Fruit fly (Drosophila melanogaster): Measurements from ENCODE around the gene CG15059.

Gene CG15059

DNA sequence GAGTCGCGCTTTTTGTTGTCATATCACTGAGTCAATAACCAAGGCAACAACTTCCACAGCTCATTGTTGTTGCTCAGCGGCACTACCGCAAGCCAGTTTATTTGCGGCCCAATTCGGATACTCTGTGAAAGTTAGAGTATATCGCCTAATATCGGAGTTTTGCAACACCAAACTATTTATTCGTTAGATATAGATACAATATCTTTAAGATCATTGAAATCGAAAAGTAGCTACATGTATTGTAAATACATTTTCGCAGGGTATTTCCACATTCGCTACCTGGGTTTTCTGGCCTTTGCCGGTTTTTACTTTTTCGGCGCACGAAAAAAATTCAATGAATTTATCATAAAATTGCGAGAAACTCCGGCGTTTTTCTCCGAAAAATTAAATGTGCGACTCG, 34.7 kb upstream of the CG15059 start (continued):
- TF ChIP-seq CG4360 (GFP tag; IDR thresholded peaks at IDR 0.05) (no peak), oc (tag; optimal IDR thresholded peaks at IDR 0.05) (peak; percentile 22), Tbp (GFP tag; optimal IDR thresholded peaks at IDR 0.05) (no peak), dan (GFP tag; IDR thresholded peaks at IDR 0.05) (no peak), CG15696 (tag; optimal IDR thresholded peaks at IDR 0.05) (peak; percentile 5), Adf1 (GFP tag; IDR thresholded peaks at IDR 0.05) (peak; percentile 31), CG11085 (GFP tag; IDR thresholded peaks at IDR 0.05) (peak; percentile 80), CG17612 (GFP tag; IDR thresholded peaks at IDR 0.05) (peak; percentile 53), CG10321 (GFP tag; IDR thresholded peaks at IDR 0.05) (no peak), CG4328 (GFP tag; optimal IDR thresholded peaks at IDR 0.05) (no peak), CG32772 (GFP tag; IDR thresholded peaks at IDR 0.05) (peak; percentile 80), sisA (GFP tag; IDR thresholded peaks at IDR 0.05) (peak; percentile 72), CG10979 (tag; optimal IDR thresholded peaks at IDR 0.05) (peak; percentile 44), HLH4C (GFP tag; IDR thresholded peaks at IDR 0.05; ENCODE audit: partially characterized antibody) (no peak), gcm2 (GFP tag; optimal IDR thresholded peaks at IDR 0.05) (peak; percentile 10), slbo (GFP tag; IDR thresholded peaks at IDR 0.05) (peak; percentile 91), tgo (GFP tag; IDR thresholded peaks at IDR 0.05) (peak; percentile 75), pfk (GFP tag; optimal IDR thresholded peaks at IDR 0.05) (no peak), dpn (GFP tag; optimal IDR thresholded peaks at IDR 0.05) (peak; percentile 64 to 73), jigr1 (GFP tag; IDR thresholded peaks at IDR 0.05) (0 out of 3 replicates have a peak, but pooled peaks have one; percentile 22), nau (GFP tag; optimal IDR thresholded peaks at IDR 0.05) (peak; percentile 41), CG10267 (tag; optimal IDR thresholded peaks at IDR 0.05) (peak; percentile 10), CG34422 (GFP tag; IDR thresholded peaks at IDR 0.05) (peak; percentile 84), dati (GFP tag; IDR thresholded peaks at IDR 0.05) (peak; percentile 53; the same call in 1 of the 2 replicates), HmgZ (tag; optimal IDR thresholded peaks at IDR 0.05) (peak; percentile 61), CG9876 (GFP tag; optimal IDR thresholded peaks at IDR 0.05) (no peak), sima (GFP tag; optimal IDR thresholded peaks at IDR 0.05) (no peak), CG17186 (GFP tag; optimal IDR thresholded peaks at IDR 0.05) (no peak), gce (GFP tag; IDR thresholded peaks at IDR 0.05) (peak; percentile 78; the same call in 1 of the 3 replicates), ranshi (GFP tag; IDR thresholded peaks at IDR 0.05) (peak; percentile 83), CG4730 (GFP tag; IDR thresholded peaks at IDR 0.05) (peak; percentile 60), wek (GFP tag; optimal IDR thresholded peaks at IDR 0.05) (no peak), pho (GFP tag; optimal IDR thresholded peaks at IDR 0.05) (peak; percentile 47), inv (GFP tag; IDR thresholded peaks at IDR 0.05; ENCODE audit: partially characterized antibody) (no peak), maf-S (GFP tag; optimal IDR thresholded peaks at IDR 0.05) (peak; percentile 5), sd (tag; optimal IDR thresholded peaks at IDR 0.05) (peak; percentile 67), Hmr (GFP tag; optimal IDR thresholded peaks at IDR 0.05) (peak; percentile 76), Oli (tag; optimal IDR thresholded peaks at IDR 0.05) (peak; percentile 77), HLH54F (GFP tag; optimal IDR thresholded peaks at IDR 0.05) (peak; percentile 41), ato (GFP tag; IDR thresholded peaks at IDR 0.05; ENCODE audit: partially characterized antibody) (no peak), cg (GFP tag; optimal IDR thresholded peaks at IDR 0.05) (no peak), CG14441 (GFP tag; IDR thresholded peaks at IDR 0.05) (peak; percentile 84), CG11695 (GFP tag; IDR thresholded peaks at IDR 0.05) (peak; percentile 53; the same call in 1 of the 3 replicates), CG18011 (GFP tag; optimal IDR thresholded peaks at IDR 0.05) (no peak), CG2712 (tag; optimal IDR thresholded peaks at IDR 0.05) (peak; percentile 62), ATbp (GFP tag; optimal IDR thresholded peaks at IDR 0.05) (peak; percentile 47), ftz-f1 (GFP tag; optimal IDR thresholded peaks at IDR 0.05) (no peak), nerfin-2 (GFP tag; IDR thresholded peaks at IDR 0.05; ENCODE audit: partially characterized antibody) (no peak), CG13624 (GFP tag; optimal IDR thresholded peaks at IDR 0.05) (peak; percentile 74), Jarid2 (GFP tag; optimal IDR thresholded peaks at IDR 0.05) (peak; percentile 9), al (GFP tag; IDR thresholded peaks at IDR 0.05) (peak; percentile 83)

Measured in whole organism, embryonic.